Worm (Caenorhabditis elegans) whole organism, mixed stage, embryonic: ENCODE results near the gene C55A6.1.

Experiments
- snpc-4 ChIP-seq: fragments of 150-350 bp; optimal IDR thresholded peaks from 2 replicates; lab custom pipeline; 2014; ENCODE audit warnings: missing biosample characterization, missing genetic modification characterization
- unc-62 ChIP-seq: fragments of 150-350 bp; optimal IDR thresholded peaks from 2 replicates; lab custom pipeline; 2014; ENCODE audit warnings: missing biosample characterization, missing genetic modification reagents, missing genetic modification characterization

ce11 chrV:11554260-11554659, 49.5 kb upstream of the C55A6.1 start, which contains the start of gene duo-1:
- TF ChIP-seq unc-62 (GFP tag; lab: Kevin White, UChicago) (no peak), snpc-4 (tag; lab: Kevin White, UChicago) (no peak)
